Fruit fly (Drosophila melanogaster) whole organism, embryonic: ENCODE results near the gene CG32369.

Source experiments
- ATbp ChIP-seq: fragments of 200-800 bp; sonication (Bioruptor generic); optimal IDR thresholded peaks from 2 replicates; lab custom pipeline; 2017; ENCODE audit warnings: missing biosample characterization, mild to moderate bottlenecking, missing genetic modification characterization, missing genetic modification reagents
- Atf-2 ChIP-seq: fragments of 200-800 bp; sonication (Bioruptor generic); optimal IDR thresholded peaks from 2 replicates; lab custom pipeline; 2016; ENCODE audit warnings: missing biosample characterization, missing genetic modification characterization
- C15 ChIP-seq: fragments of 200-800 bp; sonication (Bioruptor generic); IDR thresholded peaks from 3 replicates; pipeline ENCODE4 v1.3.6; 2022; ENCODE audit warnings: missing biosample characterization, missing genetic modification characterization
- CG10147 ChIP-seq: fragments of 200-800 bp; sonication (Bioruptor generic); optimal IDR thresholded peaks from 2 replicates; lab custom pipeline; 2019; ENCODE audit warnings: missing biosample characterization, mild to moderate bottlenecking, missing genetic modification characterization, moderate library complexity
- CG12299 ChIP-seq: fragments of 200-800 bp; sonication (Bioruptor generic); optimal IDR thresholded peaks from 2 replicates; lab custom pipeline; 2018; ENCODE audit warnings: missing biosample characterization, mild to moderate bottlenecking, missing genetic modification characterization
- CG12769 ChIP-seq: fragments of 200-800 bp; sonication (Bioruptor generic); optimal IDR thresholded peaks from 2 replicates; lab custom pipeline; 2019; ENCODE audit warnings: missing biosample characterization, mild to moderate bottlenecking, missing genetic modification characterization, moderate library complexity
- CG13894 ChIP-seq: fragments of 200-800 bp; sonication (Bioruptor generic); optimal IDR thresholded peaks from 3 replicates; lab custom pipeline; 2018; ENCODE audit warnings: missing biosample characterization, mild to moderate bottlenecking, missing genetic modification characterization, moderate library complexity
- CG16813 ChIP-seq: fragments of 200-800 bp; sonication (Bioruptor generic); IDR thresholded peaks from 3 replicates; pipeline ENCODE4 v1.3.6; 2022; ENCODE audit warnings: missing biosample characterization, missing genetic modification characterization; ENCODE audit not compliant: partially characterized antibody
- CG17359 ChIP-seq: fragments of 200-800 bp; sonication (Bioruptor generic); optimal IDR thresholded peaks from 3 replicates; lab custom pipeline; 2018; ENCODE audit warnings: missing biosample characterization, mild to moderate bottlenecking, missing genetic modification characterization, moderate library complexity
- CG18011 ChIP-seq: fragments of 200-800 bp; sonication (Bioruptor generic); optimal IDR thresholded peaks from 2 replicates; lab custom pipeline; 2017; ENCODE audit warnings: missing biosample characterization, missing genetic modification characterization, mild to moderate bottlenecking, moderate library complexity, missing genotype
- CG2120 ChIP-seq: fragments of 200-800 bp; sonication (Bioruptor generic); optimal IDR thresholded peaks from 3 replicates; lab custom pipeline; 2016; ENCODE audit warnings: missing biosample characterization, missing genetic modification characterization
- CG42726 ChIP-seq: fragments of 200-800 bp; sonication (Bioruptor generic); IDR thresholded peaks from 2 replicates; pipeline ENCODE4 v1.3.6; 2022; ENCODE audit warnings: missing biosample characterization, missing genetic modification characterization; ENCODE audit not compliant: partially characterized antibody
- CG4328 ChIP-seq: fragments of 200-800 bp; sonication (Bioruptor generic); optimal IDR thresholded peaks from 3 replicates; lab custom pipeline; 2017; ENCODE audit warnings: missing biosample characterization, missing genetic modification reagents, missing genetic modification characterization
- CG6683 ChIP-seq: fragments of 200-800 bp; sonication (Bioruptor generic); optimal IDR thresholded peaks from 2 replicates; lab custom pipeline; 2017; ENCODE audit warnings: missing biosample characterization, mild to moderate bottlenecking, missing genetic modification characterization, missing genetic modification reagents
- CG7357 ChIP-seq: fragments of 200-800 bp; sonication (Bioruptor generic); IDR thresholded peaks from 3 replicates; pipeline ENCODE4 v1.3.6; 2022; ENCODE audit warnings: missing biosample characterization, missing genetic modification characterization
- CG8388 ChIP-seq: fragments of 200-800 bp; sonication (Bioruptor generic); optimal IDR thresholded peaks from 2 replicates; lab custom pipeline; 2019; ENCODE audit warnings: missing biosample characterization, mild to moderate bottlenecking, missing genetic modification characterization, moderate library complexity
- D19B ChIP-seq: fragments of 200-800 bp; sonication (Bioruptor generic); optimal IDR thresholded peaks from 2 replicates; lab custom pipeline; 2017; ENCODE audit warnings: missing biosample characterization, mild to moderate bottlenecking, missing genetic modification characterization
- HLH3B ChIP-seq: fragments of 200-800 bp; sonication (Bioruptor generic); IDR thresholded peaks from 2 replicates; pipeline ENCODE4 v1.3.6; 2022; ENCODE audit warnings: missing biosample characterization, missing genetic modification characterization
- HmgD ChIP-seq: fragments of 200-800 bp; sonication (Bioruptor generic); optimal IDR thresholded peaks from 3 replicates; lab custom pipeline; 2016; ENCODE audit warnings: missing biosample characterization, missing genetic modification characterization
- Hr3 ChIP-seq: fragments of 200-800 bp; sonication (Bioruptor generic); optimal IDR thresholded peaks from 3 replicates; lab custom pipeline; 2016; ENCODE audit warnings: missing biosample characterization, missing genetic modification characterization
- Hsf ChIP-seq: fragments of 200-800 bp; sonication (Bioruptor generic); optimal IDR thresholded peaks from 3 replicates; lab custom pipeline; 2016; ENCODE audit warnings: missing biosample characterization, missing genetic modification characterization
- NC2β ChIP-seq: fragments of 200-800 bp; sonication (Bioruptor generic); optimal IDR thresholded peaks from 2 replicates; lab custom pipeline; 2016; ENCODE audit warnings: missing biosample characterization, missing genetic modification characterization
- NK7.1 ChIP-seq: fragments of 200-800 bp; sonication (Bioruptor generic); optimal IDR thresholded peaks from 3 replicates; lab custom pipeline; 2016; ENCODE audit warnings: missing biosample characterization, missing genetic modification characterization
- PHDP ChIP-seq: fragments of 200-800 bp; sonication (Bioruptor generic); optimal IDR thresholded peaks from 3 replicates; lab custom pipeline; 2018; ENCODE audit warnings: missing biosample characterization, mild to moderate bottlenecking, missing genetic modification characterization, moderate library complexity
- Pdp1 ChIP-seq, 2 experiments: fragments of 200-800 bp; sonication (Bioruptor generic); optimal IDR thresholded peaks; 3 replicates each; lab custom pipeline; 2016; ENCODE audit warnings: missing biosample characterization in 2 of 2, missing genetic modification characterization in 2 of 2, mild to moderate bottlenecking in 1 of 2, moderate library complexity in 1 of 2
- Xbp1 ChIP-seq: fragments of 200-800 bp; sonication (Bioruptor generic); optimal IDR thresholded peaks from 3 replicates; lab custom pipeline; 2016; ENCODE audit warnings: missing biosample characterization, mild to moderate bottlenecking, missing genetic modification characterization
- da ChIP-seq: fragments of 200-800 bp; sonication (Bioruptor generic); optimal IDR thresholded peaks from 2 replicates; lab custom pipeline; 2016; ENCODE audit warnings: missing biosample characterization, missing genetic modification characterization
- dati ChIP-seq: fragments of 200-800 bp; sonication (Bioruptor generic); IDR thresholded peaks from 2 replicates; pipeline ENCODE4 v1.3.6; 2022; ENCODE audit warnings: missing biosample characterization, missing genetic modification characterization
- dimm ChIP-seq: fragments of 200-800 bp; sonication (Bioruptor generic); IDR thresholded peaks from 2 replicates; pipeline ENCODE4 v1.3.6; 2022; ENCODE audit warnings: missing biosample characterization, missing genetic modification characterization
- disco-r ChIP-seq: fragments of 200-800 bp; sonication (Bioruptor generic); optimal IDR thresholded peaks from 2 replicates; lab custom pipeline; 2016; ENCODE audit warnings: missing biosample characterization, missing genetic modification characterization
- dpn ChIP-seq, 2 experiments: fragments of 200-800 bp; sonication (Bioruptor generic); optimal IDR thresholded peaks; 3 replicates each; lab custom pipeline; 2016; ENCODE audit warnings: missing biosample characterization in 2 of 2, missing genetic modification characterization in 2 of 2
- dysf ChIP-seq: fragments of 200-800 bp; sonication (Bioruptor generic); IDR thresholded peaks from 3 replicates; pipeline ENCODE4 v1.3.6; 2022; ENCODE audit warnings: missing biosample characterization, missing genetic modification characterization
- gem ChIP-seq: fragments of 200-800 bp; sonication (Bioruptor generic); optimal IDR thresholded peaks from 2 replicates; lab custom pipeline; 2019; ENCODE audit warnings: missing biosample characterization, mild to moderate bottlenecking, missing genetic modification characterization, moderate library complexity
- kah ChIP-seq: fragments of 200-800 bp; sonication (Bioruptor generic); optimal IDR thresholded peaks from 2 replicates; lab custom pipeline; 2018; ENCODE audit warnings: missing biosample characterization, mild to moderate bottlenecking, missing genetic modification characterization
- onecut ChIP-seq: fragments of 200-800 bp; sonication (Bioruptor generic); IDR thresholded peaks from 2 replicates; pipeline ENCODE4 v1.3.6; 2022; ENCODE audit warnings: missing biosample characterization, missing genetic modification characterization
- rib ChIP-seq: fragments of 200-800 bp; sonication (Bioruptor generic); IDR thresholded peaks from 2 replicates; pipeline ENCODE4 v1.3.6; 2022; ENCODE audit warnings: missing biosample characterization, missing genetic modification characterization
- seq ChIP-seq: fragments of 200-800 bp; sonication (Bioruptor generic); IDR thresholded peaks from 2 replicates; pipeline ENCODE4 v1.3.6; 2022; ENCODE audit warnings: missing biosample characterization, missing genetic modification characterization
- sr ChIP-seq: fragments of 200-800 bp; sonication (Bioruptor generic); IDR thresholded peaks from 3 replicates; pipeline ENCODE4 v1.3.6; 2022; ENCODE audit warnings: missing biosample characterization, missing genetic modification characterization
- tap ChIP-seq: fragments of 200-800 bp; optimal IDR thresholded peaks from 3 replicates; lab custom pipeline; 2019; ENCODE audit warnings: missing biosample characterization, mild to moderate bottlenecking, missing genetic modification characterization, moderate library complexity
- ttk ChIP-seq: fragments of 200-800 bp; sonication (Bioruptor generic); IDR thresholded peaks from 2 replicates; pipeline ENCODE4 v2.1.2; 2022; ENCODE audit warnings: missing biosample characterization, missing genetic modification characterization

Gene CG32369

DNA sequence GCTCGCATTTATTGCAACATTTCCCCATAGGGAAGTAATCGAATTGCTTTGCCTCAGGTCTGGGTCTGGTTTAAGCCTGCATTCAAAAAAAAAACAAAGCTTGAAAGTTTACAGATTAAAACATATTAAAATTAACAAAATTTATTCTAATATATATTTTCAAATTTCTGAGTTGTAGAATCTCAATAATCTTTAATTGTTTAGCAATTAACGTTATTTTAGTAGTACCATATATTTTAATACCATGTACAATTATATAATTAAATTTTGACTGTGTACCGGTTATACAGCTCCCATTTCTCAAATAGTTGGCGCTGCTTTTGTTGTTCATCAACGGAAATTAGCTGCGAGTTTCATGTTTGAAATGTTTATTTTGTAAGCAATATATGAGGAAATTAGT lies 1.3 kb upstream of the CG32369 start (continued):
- TF ChIP-seq CG6683 (GFP tag; lab: Kevin White, UChicago) (no peak), Hr3 (GFP tag; lab: Kevin White, UChicago) (peak; percentile 0), HmgD (GFP tag; lab: Kevin White, UChicago) (no peak), dati (no peak), HLH3B (GFP tag; lab: Robert Waterston, UW) (peak; percentile 62; the same call in 1 of the 2 replicates), CG12299 (tag; lab: Kevin White, UChicago) (no peak), CG8388 (peak; percentile 13), CG13894 (no peak), dysf (GFP tag; lab: Robert Waterston, UW) (peak; percentile 39; the same call in 1 of the 3 replicates), NK7.1 (no peak), ATbp (GFP tag; lab: Kevin White, UChicago) (no peak), CG7357 (GFP tag; lab: Robert Waterston, UW) (no peak), PHDP (tag; lab: Kevin White, UChicago) (peak; percentile 58), kah (GFP tag; lab: Kevin White, UChicago) (no peak), CG4328 (GFP tag; lab: Kevin White, UChicago) (no peak), Hsf (GFP tag; lab: Kevin White, UChicago) (no peak), tap (no peak), CG2120 (GFP tag; lab: Kevin White, UChicago) (no peak), dpn (GFP tag; optimal IDR thresholded peaks at IDR 0.05; lab: Kevin White, UChicago) (no peak), Atf-2 (GFP tag; lab: Kevin White, UChicago) (no peak), gem (tag; lab: Kevin White, UChicago) (peak; percentile 71), CG16813 (GFP tag; lab: Robert Waterston, UW) (no peak), onecut (no peak), CG42726 (GFP tag; lab: Robert Waterston, UW) (no peak), da (GFP tag; lab: Kevin White, UChicago) (no peak), disco-r (GFP tag; lab: Kevin White, UChicago) (no peak), Xbp1 (peak; percentile 33), dimm (GFP tag; lab: Robert Waterston, UW) (no peak), seq (GFP tag; lab: Robert Waterston, UW) (no peak), D19B (GFP tag; lab: Kevin White, UChicago) (no peak), NC2β (GFP tag; lab: Kevin White, UChicago) (no peak), C15 (GFP tag; lab: Robert Waterston, UW) (no peak)

DNA sequence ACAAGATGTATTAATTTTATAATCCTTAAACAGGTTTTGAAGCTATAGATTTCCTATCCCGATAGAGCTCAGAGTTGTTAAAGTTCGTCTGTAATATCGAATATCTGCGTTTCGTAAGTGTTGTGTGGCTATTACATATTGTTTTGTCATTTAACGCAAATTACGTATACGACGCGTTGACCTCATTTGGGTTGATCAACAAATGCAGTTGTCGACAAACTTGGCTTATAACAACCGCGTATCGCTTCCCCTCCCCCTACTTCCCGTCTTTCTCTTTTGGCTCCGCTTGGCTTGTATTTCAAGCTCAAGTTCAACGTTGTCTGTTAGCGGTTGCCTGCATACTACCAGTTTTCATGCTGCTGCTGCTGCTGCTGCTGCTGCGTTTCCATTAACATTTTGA lies 801 bp upstream of the CG32369 start:
- 0 out of 2 replicates have a peak, but pooled peaks have one; percentile 18 for TF ChIP-seq rib
- TF ChIP-seq ttk (GFP tag; lab: Robert Waterston, UW), result no peak
- TF ChIP-seq Pdp1 (GFP tag; optimal IDR thresholded peaks at IDR 0.05; lab: Kevin White, UChicago), result peak in 1 of 2 experiments; percentile 92
- TF ChIP-seq sr (GFP tag; lab: Robert Waterston, UW), result no peak
- TF ChIP-seq CG18011 (GFP tag; lab: Kevin White, UChicago), result no peak
- TF ChIP-seq CG17359, result no peak
- TF ChIP-seq CG10147 (GFP tag; lab: Kevin White, UChicago), result no peak
- TF ChIP-seq CG12769 (tag; lab: Kevin White, UChicago), result peak; percentile 26
- TF ChIP-seq, all 482 proteins: peak for 3
